Worm (Caenorhabditis elegans) whole organism, L3 larva: ENCODE data around the gene C34F6.1.

Source experiments
- aly-2 ChIP-seq: fragments of 150-350 bp; optimal IDR thresholded peaks from 2 replicates; lab custom pipeline; 2014; ENCODE audit warnings: missing biosample characterization, missing genetic modification characterization
- ceh-16 ChIP-seq: sonication (generic microtip); optimal IDR thresholded peaks from 2 replicates; lab custom pipeline; 2017; ENCODE audit warnings: missing biosample characterization, missing genetic modification characterization
- ceh-82 ChIP-seq: fragments of 150-350 bp; optimal IDR thresholded peaks from 2 replicates; lab custom pipeline; 2014; ENCODE audit warnings: missing biosample characterization, missing genetic modification characterization
- elt-1 ChIP-seq: fragments of 150-350 bp; optimal IDR thresholded peaks from 2 replicates; lab custom pipeline; 2014; ENCODE audit warnings: missing biosample characterization, missing genetic modification characterization
- mdl-1 ChIP-seq: fragments of 150-350 bp; optimal IDR thresholded peaks from 2 replicates; lab custom pipeline; 2014; ENCODE audit warnings: missing biosample characterization, missing genetic modification characterization
- nhr-237 ChIP-seq: fragments of 150-350 bp; optimal IDR thresholded peaks from 2 replicates; lab custom pipeline; 2014; ENCODE audit warnings: missing biosample characterization, missing genetic modification characterization
- sea-2 ChIP-seq: fragments of 150-350 bp; sonication (generic microtip); optimal IDR thresholded peaks from 4 replicates; lab custom pipeline; 2014; ENCODE audit warnings: missing biosample characterization, missing genetic modification reagents, missing genetic modification characterization
- unc-39 ChIP-seq: sonication (generic microtip); optimal IDR thresholded peaks from 4 replicates; lab custom pipeline; 2017; ENCODE audit warnings: missing biosample characterization, missing genetic modification characterization
- zag-1 ChIP-seq: fragments of 150-350 bp; optimal IDR thresholded peaks from 2 replicates; lab custom pipeline; 2014; ENCODE audit warnings: missing biosample characterization, missing genetic modification characterization

- TF ChIP-seq ceh-82 (no peak), zag-1 (tag; lab: Kevin White, UChicago) (no peak), sea-2 (GFP tag; lab: Kevin White, UChicago) (no peak), ceh-16 (tag; lab: Kevin White, UChicago) (no peak), nhr-237 (tag; lab: Kevin White, UChicago) (no peak), elt-1 (tag; lab: Kevin White, UChicago) (no peak), unc-39 (tag; lab: Kevin White, UChicago) (no peak), aly-2 (tag; lab: Kevin White, UChicago) (no peak), mdl-1 (no peak)
These were observed 45.1 kb downstream of the C34F6.1 start for ce11 chrX:11151494-11151893.
